Fruit fly (Drosophila melanogaster) whole organism, embryonic: ENCODE data around the gene Top3alpha.

Experiments used
- Antp ChIP-seq: fragments of 200-800 bp; sonication (Bioruptor generic); optimal IDR thresholded peaks from 3 replicates; lab custom pipeline; 2016; ENCODE audit warnings: missing biosample characterization, missing genetic modification characterization
- BEAF-32 ChIP-seq: fragments of 200-800 bp; sonication (Bioruptor generic); optimal IDR thresholded peaks from 3 replicates; lab custom pipeline; 2017; ENCODE audit warnings: missing biosample characterization, missing genetic modification characterization, mild to moderate bottlenecking, moderate library complexity, missing genetic modification reagents
- CG1024 ChIP-seq: fragments of 200-800 bp; sonication (Bioruptor generic); IDR thresholded peaks from 2 replicates; pipeline ENCODE4 v1.3.6; 2022; ENCODE audit warnings: missing biosample characterization, missing genetic modification characterization
- CG10267 ChIP-seq: fragments of 200-800 bp; sonication (Bioruptor generic); optimal IDR thresholded peaks from 2 replicates; lab custom pipeline; 2018; ENCODE audit warnings: missing biosample characterization, mild to moderate bottlenecking, missing genetic modification characterization, moderate library complexity
- CG12236 ChIP-seq: fragments of 200-800 bp; sonication (Bioruptor generic); optimal IDR thresholded peaks from 2 replicates; lab custom pipeline; 2016; ENCODE audit warnings: missing biosample characterization, missing genetic modification characterization
- CG12391 ChIP-seq: fragments of 200-800 bp; sonication (Bioruptor generic); optimal IDR thresholded peaks from 3 replicates; lab custom pipeline; 2018; ENCODE audit warnings: missing biosample characterization, mild to moderate bottlenecking, missing genetic modification characterization, moderate library complexity
- CG12942 ChIP-seq: fragments of 200-800 bp; sonication (Bioruptor generic); optimal IDR thresholded peaks from 3 replicates; lab custom pipeline; 2016; ENCODE audit warnings: missing biosample characterization, missing genetic modification characterization
- CG16815 ChIP-seq: fragments of 200-800 bp; sonication (Bioruptor generic); optimal IDR thresholded peaks from 3 replicates; lab custom pipeline; 2017; ENCODE audit warnings: missing biosample characterization, mild to moderate bottlenecking, missing genetic modification characterization
- CG17829 ChIP-seq: fragments of 200-800 bp; optimal IDR thresholded peaks from 2 replicates; lab custom pipeline; 2019; ENCODE audit warnings: missing biosample characterization, mild to moderate bottlenecking, missing genetic modification characterization, moderate library complexity
- CG2889 ChIP-seq: fragments of 200-800 bp; sonication (Bioruptor generic); IDR thresholded peaks from 3 replicates; pipeline ENCODE4 v1.3.6; 2022; ENCODE audit warnings: missing biosample characterization, missing genetic modification characterization
- CG30403 ChIP-seq: fragments of 200-800 bp; sonication (Bioruptor generic); optimal IDR thresholded peaks from 3 replicates; lab custom pipeline; 2016; ENCODE audit warnings: missing biosample characterization, missing genetic modification characterization
- CG32532 ChIP-seq: fragments of 200-800 bp; sonication (Bioruptor generic); IDR thresholded peaks from 2 replicates; pipeline ENCODE4 v1.3.6; 2022; ENCODE audit warnings: missing biosample characterization, missing genetic modification characterization
- CG34422 ChIP-seq: fragments of 200-800 bp; sonication (Bioruptor generic); IDR thresholded peaks from 3 replicates; pipeline ENCODE4 v1.3.6; 2022; ENCODE audit warnings: missing biosample characterization, missing genetic modification characterization
- CG42726 ChIP-seq: fragments of 200-800 bp; sonication (Bioruptor generic); IDR thresholded peaks from 2 replicates; pipeline ENCODE4 v1.3.6; 2022; ENCODE audit warnings: missing biosample characterization, missing genetic modification characterization; ENCODE audit not compliant: partially characterized antibody
- CG4617 ChIP-seq: fragments of 200-800 bp; sonication (Bioruptor generic); optimal IDR thresholded peaks from 3 replicates; lab custom pipeline; 2016; ENCODE audit warnings: missing biosample characterization, missing genetic modification characterization, borderline replicate concordance
- CG6175 ChIP-seq: fragments of 200-800 bp; sonication (Bioruptor generic); IDR thresholded peaks from 3 replicates; pipeline ENCODE4 v1.3.6; 2022; ENCODE audit warnings: missing biosample characterization, missing genetic modification characterization
- CG7786 ChIP-seq: fragments of 200-800 bp; sonication (Bioruptor generic); optimal IDR thresholded peaks from 2 replicates; lab custom pipeline; 2016; ENCODE audit warnings: missing biosample characterization, missing genetic modification characterization
- CG9437 ChIP-seq: fragments of 200-800 bp; sonication (Bioruptor generic); optimal IDR thresholded peaks from 2 replicates; lab custom pipeline; 2018; ENCODE audit warnings: missing biosample characterization, mild to moderate bottlenecking, missing genetic modification characterization
- CTCF ChIP-seq: fragments of 200-800 bp; sonication (Bioruptor generic); optimal IDR thresholded peaks from 2 replicates; lab custom pipeline; 2017; ENCODE audit warnings: missing biosample characterization, mild to moderate bottlenecking, missing genetic modification characterization, moderate library complexity
- H2.0 ChIP-seq: fragments of 200-800 bp; sonication (Bioruptor generic); IDR thresholded peaks from 2 replicates; pipeline ENCODE4 v1.3.6; 2022; ENCODE audit warnings: missing biosample characterization, missing genetic modification characterization
- HLH3B ChIP-seq: fragments of 200-800 bp; sonication (Bioruptor generic); IDR thresholded peaks from 2 replicates; pipeline ENCODE4 v1.3.6; 2022; ENCODE audit warnings: missing biosample characterization, missing genetic modification characterization
- Mad ChIP-seq: fragments of 200-800 bp; sonication (Bioruptor generic); optimal IDR thresholded peaks from 2 replicates; lab custom pipeline; 2016; ENCODE audit warnings: missing biosample characterization, missing genetic modification characterization
- Med ChIP-seq: fragments of 200-800 bp; sonication (Bioruptor generic); peaks from one replicate; lab custom pipeline; 2016; ENCODE audit warnings: missing biosample characterization, missing genetic modification characterization, mild to moderate bottlenecking, inconsistent platforms, moderate library complexity
- Myb ChIP-seq: fragments of 200-800 bp; sonication (Bioruptor generic); optimal IDR thresholded peaks from 2 replicates; lab custom pipeline; 2016; ENCODE audit warnings: missing biosample characterization, missing genetic modification characterization
- NFAT ChIP-seq: fragments of 200-800 bp; sonication (Bioruptor generic); IDR thresholded peaks from 2 replicates; pipeline ENCODE4 v1.3.6; 2022; ENCODE audit warnings: missing biosample characterization, missing genetic modification characterization
- NK7.1 ChIP-seq: fragments of 200-800 bp; sonication (Bioruptor generic); optimal IDR thresholded peaks from 3 replicates; lab custom pipeline; 2016; ENCODE audit warnings: missing biosample characterization, missing genetic modification characterization
- Nf-YA ChIP-seq: fragments of 200-800 bp; sonication (Bioruptor generic); IDR thresholded peaks from 2 replicates; pipeline ENCODE4 v1.3.6; 2022; ENCODE audit warnings: missing biosample characterization, missing genetic modification characterization
- Nf-YC ChIP-seq: fragments of 200-800 bp; optimal IDR thresholded peaks from 3 replicates; lab custom pipeline; 2019; ENCODE audit warnings: missing biosample characterization, mild to moderate bottlenecking, missing genetic modification characterization, moderate library complexity
- NfI ChIP-seq: fragments of 200-800 bp; sonication (Bioruptor generic); optimal IDR thresholded peaks from 3 replicates; lab custom pipeline; 2018; ENCODE audit warnings: missing biosample characterization, mild to moderate bottlenecking, missing genetic modification characterization, moderate library complexity
- Pdp1 ChIP-seq, 2 experiments: fragments of 200-800 bp; sonication (Bioruptor generic); optimal IDR thresholded peaks; 3 replicates each; lab custom pipeline; 2016; ENCODE audit warnings: missing biosample characterization in 2 of 2, missing genetic modification characterization in 2 of 2, mild to moderate bottlenecking in 1 of 2, moderate library complexity in 1 of 2
- Sox100B ChIP-seq: fragments of 200-800 bp; sonication (Bioruptor generic); optimal IDR thresholded peaks from 3 replicates; lab custom pipeline; 2018; ENCODE audit warnings: missing biosample characterization, mild to moderate bottlenecking, missing genetic modification characterization
- bcd ChIP-seq: fragments of 200-800 bp; sonication (Bioruptor generic); optimal IDR thresholded peaks from 2 replicates; lab custom pipeline; 2017; ENCODE audit warnings: missing biosample characterization, mild to moderate bottlenecking, missing genetic modification characterization
- corto ChIP-seq: fragments of 200-800 bp; sonication (Bioruptor generic); optimal IDR thresholded peaks from 2 replicates; lab custom pipeline; 2016; ENCODE audit warnings: missing biosample characterization, mild to moderate bottlenecking, missing genetic modification characterization, moderate library complexity
- dmrt11E ChIP-seq: fragments of 200-800 bp; sonication (Bioruptor generic); optimal IDR thresholded peaks from 3 replicates; lab custom pipeline; 2018; ENCODE audit warnings: missing biosample characterization, mild to moderate bottlenecking, missing genetic modification characterization, moderate library complexity
- en ChIP-seq: fragments of 200-800 bp; sonication (Bioruptor generic); optimal IDR thresholded peaks from 2 replicates; lab custom pipeline; 2016; ENCODE audit warnings: missing biosample characterization, missing genetic modification characterization
- exex ChIP-seq: fragments of 200-800 bp; sonication (Bioruptor generic); optimal IDR thresholded peaks from 4 replicates; lab custom pipeline; 2018; ENCODE audit warnings: missing biosample characterization, mild to moderate bottlenecking, missing genetic modification characterization, moderate library complexity
- ftz-f1 ChIP-seq: fragments of 200-800 bp; sonication (Bioruptor generic); optimal IDR thresholded peaks from 2 replicates; lab custom pipeline; 2016; ENCODE audit warnings: missing biosample characterization, missing genetic modification characterization
- jing ChIP-seq: fragments of 200-800 bp; sonication (Bioruptor generic); optimal IDR thresholded peaks from 2 replicates; lab custom pipeline; 2018; ENCODE audit warnings: missing biosample characterization, mild to moderate bottlenecking, missing genetic modification characterization
- kah ChIP-seq: fragments of 200-800 bp; sonication (Bioruptor generic); optimal IDR thresholded peaks from 2 replicates; lab custom pipeline; 2018; ENCODE audit warnings: missing biosample characterization, mild to moderate bottlenecking, missing genetic modification characterization
- lov ChIP-seq, 2 experiments: fragments of 200-800 bp in 1 of 2; fragments of >200 bp in 1 of 2; sonication (Bioruptor generic) in 1 of 2; IDR thresholded peaks in 1 of 2; optimal IDR thresholded peaks in 1 of 2; 2 replicates in 1 of 2; 3 replicates in 1 of 2; pipeline versions ENCODE4 v1.3.6 to Lab custom; 2017 to 2022; ENCODE audit warnings: missing biosample characterization in 1 of 2, missing genetic modification characterization in 1 of 2
- mam ChIP-seq: fragments of 200-800 bp; sonication (Bioruptor generic); optimal IDR thresholded peaks from 3 replicates; lab custom pipeline; 2016; ENCODE audit warnings: missing biosample characterization, missing genetic modification characterization
- nerfin-1 ChIP-seq: fragments of 200-800 bp; sonication (Bioruptor generic); optimal IDR thresholded peaks from 3 replicates; lab custom pipeline; 2019; ENCODE audit warnings: missing biosample characterization, mild to moderate bottlenecking, missing genetic modification characterization, moderate library complexity
- pros ChIP-seq: fragments of 200-800 bp; sonication (Bioruptor generic); optimal IDR thresholded peaks from 3 replicates; lab custom pipeline; 2019; ENCODE audit warnings: missing biosample characterization, mild to moderate bottlenecking, missing genetic modification characterization, moderate library complexity
- pzg ChIP-seq: fragments of 200-800 bp; sonication (Bioruptor generic); optimal IDR thresholded peaks from 3 replicates; lab custom pipeline; 2018; ENCODE audit warnings: missing biosample characterization, mild to moderate bottlenecking, missing genetic modification characterization, moderate library complexity
- repo ChIP-seq: fragments of 200-800 bp; sonication (Bioruptor generic); optimal IDR thresholded peaks from 2 replicates; lab custom pipeline; 2016; ENCODE audit warnings: missing biosample characterization, missing genetic modification characterization
- ro ChIP-seq: fragments of 200-800 bp; sonication (Bioruptor generic); IDR thresholded peaks from 2 replicates; pipeline ENCODE4 v1.3.6; 2022; ENCODE audit warnings: missing biosample characterization, missing genetic modification characterization
- scrt ChIP-seq: fragments of 200-800 bp; sonication (Bioruptor generic); optimal IDR thresholded peaks from 2 replicates; lab custom pipeline; 2018; ENCODE audit warnings: missing biosample characterization, mild to moderate bottlenecking, missing genetic modification characterization, moderate library complexity
- sens ChIP-seq: fragments of 200-800 bp; sonication (Bioruptor generic); peaks from one replicate; lab custom pipeline; 2016; ENCODE audit warnings: missing biosample characterization, missing genetic modification characterization
- sens-2 ChIP-seq: fragments of 200-800 bp; sonication (Bioruptor generic); IDR thresholded peaks from 2 replicates; pipeline ENCODE4 v1.3.6; 2022; ENCODE audit warnings: missing biosample characterization, missing genetic modification characterization
- sim ChIP-seq: fragments of 200-800 bp; sonication (Bioruptor generic); IDR thresholded peaks from 2 replicates; pipeline ENCODE4 v1.3.6; 2022; ENCODE audit warnings: missing biosample characterization, missing genetic modification characterization
- sob ChIP-seq: fragments of 200-800 bp; sonication (Bioruptor generic); IDR thresholded peaks from 2 replicates; pipeline ENCODE4 v1.3.6; 2022; ENCODE audit warnings: missing biosample characterization, missing genetic modification characterization
- vvl ChIP-seq: fragments of 200-800 bp; sonication (Bioruptor generic); IDR thresholded peaks from 2 replicates; pipeline ENCODE4 v1.3.6; 2022; ENCODE audit warnings: missing biosample characterization, missing genetic modification characterization

The Top3alpha gene

DNA sequence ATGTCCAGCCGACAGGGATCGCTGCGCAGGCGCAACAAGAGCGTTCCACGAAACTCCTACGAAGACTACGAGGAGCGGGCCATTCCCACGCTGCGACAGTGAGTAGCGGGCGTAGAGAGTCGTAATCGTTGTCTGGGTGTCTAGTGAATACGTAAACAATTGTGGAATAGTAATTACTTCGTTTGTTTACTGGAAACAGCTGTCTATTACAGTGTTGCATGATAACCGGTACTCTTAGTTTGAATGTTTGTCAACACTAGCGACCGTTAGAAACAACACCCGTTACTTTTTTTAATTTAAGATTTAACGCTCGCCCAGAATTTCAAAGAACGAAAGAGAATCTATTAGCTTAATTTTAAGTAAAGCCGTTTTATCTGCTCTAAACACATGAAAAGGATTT, 32.1 kb downstream of the Top3alpha start, which contains the start of gene CG10165 (continued):
- TF ChIP-seq bcd = no peak
- 0 out of 2 replicates have a peak, but pooled peaks have one; percentile 22 for TF ChIP-seq Nf-YA (GFP tag; lab: Robert Waterston, UW)
- peak; percentile 96 for TF ChIP-seq Myb (GFP tag; lab: Kevin White, UChicago)
- no peak for TF ChIP-seq Mad (GFP tag; lab: Kevin White, UChicago)
- TF ChIP-seq H2.0 (GFP tag; lab: Robert Waterston, UW) = no peak
- TF ChIP-seq NK7.1 (GFP tag; lab: Kevin White, UChicago) = no peak
- no peak for TF ChIP-seq CG12236
- no peak for TF ChIP-seq Nf-YC (tag; lab: Kevin White, UChicago)
- no peak for TF ChIP-seq NFAT (GFP tag; lab: Robert Waterston, UW)
- peak; percentile 12 for TF ChIP-seq BEAF-32 (GFP tag; lab: Kevin White, UChicago)
- TF ChIP-seq sens-2 = no peak
- no peak for TF ChIP-seq Sox100B (GFP tag; lab: Kevin White, UChicago)
- TF ChIP-seq CTCF (GFP tag; lab: Kevin White, UChicago) = no peak
- TF ChIP-seq nerfin-1 (tag; lab: Kevin White, UChicago) = no peak
- no peak for TF ChIP-seq CG32532
- no peak for TF ChIP-seq NfI (GFP tag; lab: Kevin White, UChicago)
- no peak for TF ChIP-seq Antp
- TF ChIP-seq vvl = peak; percentile 47; the same call in 1 of the 2 replicates
- no peak for TF ChIP-seq scrt (GFP tag; lab: Kevin White, UChicago)
- no peak for TF ChIP-seq lov (optimal IDR thresholded peaks at IDR 0.05; lab: Kevin White, UChicago)
- no peak for TF ChIP-seq lov (GFP tag; IDR thresholded peaks at IDR 0.05; lab: Robert Waterston, UW)
- TF ChIP-seq mam (GFP tag; lab: Kevin White, UChicago) = no peak
- peak; percentile 36; the same call in 1 of the 3 replicates for TF ChIP-seq CG34422 (GFP tag; lab: Robert Waterston, UW)
- TF ChIP-seq Med = peak; percentile 60
- no peak for TF ChIP-seq CG1024 (GFP tag; lab: Robert Waterston, UW)
- peak; percentile 70 for TF ChIP-seq sens (GFP tag; lab: Kevin White, UChicago)
- no peak for TF ChIP-seq CG7786 (GFP tag; lab: Kevin White, UChicago)
- no peak for TF ChIP-seq CG30403
- no peak for TF ChIP-seq CG12391 (tag; lab: Kevin White, UChicago)
- no peak for TF ChIP-seq en (GFP tag; lab: Kevin White, UChicago)
- no peak for TF ChIP-seq repo (GFP tag; lab: Kevin White, UChicago)
- no peak for TF ChIP-seq kah (GFP tag; lab: Kevin White, UChicago)
- TF ChIP-seq ftz-f1 (GFP tag; lab: Kevin White, UChicago) = no peak
- no peak for TF ChIP-seq HLH3B
- TF ChIP-seq Pdp1 (GFP tag; optimal IDR thresholded peaks at IDR 0.05; lab: Kevin White, UChicago) = peak in 1 of 2 experiments; percentile 44
- TF ChIP-seq CG10267 (tag; lab: Kevin White, UChicago) = peak; percentile 94
- TF ChIP-seq exex (tag; lab: Kevin White, UChicago) = peak; percentile 57
- no peak for TF ChIP-seq CG42726 (GFP tag; lab: Robert Waterston, UW)
- TF ChIP-seq pros (GFP tag; lab: Kevin White, UChicago) = no peak
- no peak for TF ChIP-seq dmrt11E (tag; lab: Kevin White, UChicago)
- no peak for TF ChIP-seq jing (GFP tag; lab: Kevin White, UChicago)
- no peak for TF ChIP-seq corto
- TF ChIP-seq CG6175 (GFP tag; lab: Robert Waterston, UW) = no peak
- TF ChIP-seq sim (GFP tag; lab: Robert Waterston, UW) = no peak
- peak; percentile 56 for TF ChIP-seq CG9437 (GFP tag; lab: Kevin White, UChicago)
- TF ChIP-seq CG2889 (GFP tag; lab: Robert Waterston, UW) = no peak
- no peak for TF ChIP-seq CG12942 (GFP tag; lab: Kevin White, UChicago)
- peak; percentile 43 for TF ChIP-seq pzg (GFP tag; lab: Kevin White, UChicago)
- TF ChIP-seq CG17829 (tag; lab: Kevin White, UChicago) = no peak
- TF ChIP-seq CG16815 (GFP tag; lab: Kevin White, UChicago) = no peak
- TF ChIP-seq CG4617 (GFP tag; lab: Kevin White, UChicago) = peak; percentile 3
- peak; percentile 5; the same call in 1 of the 2 replicates for TF ChIP-seq sob (GFP tag; lab: Robert Waterston, UW)
- TF ChIP-seq ro (GFP tag; lab: Robert Waterston, UW) = no peak
